Fruit fly (Drosophila melanogaster) ovary, adult (tissue): Measurements from ENCODE around the gene CG33722.

Experiments used
- CG17801 ChIP-seq: fragments of 200-800 bp; optimal IDR thresholded peaks from 2 replicates; lab custom pipeline; 2019; ENCODE audit warnings: missing biosample characterization, mild to moderate bottlenecking, missing genetic modification characterization, moderate library complexity; ENCODE audit not compliant: partially characterized antibody

Gene CG33722

DNA sequence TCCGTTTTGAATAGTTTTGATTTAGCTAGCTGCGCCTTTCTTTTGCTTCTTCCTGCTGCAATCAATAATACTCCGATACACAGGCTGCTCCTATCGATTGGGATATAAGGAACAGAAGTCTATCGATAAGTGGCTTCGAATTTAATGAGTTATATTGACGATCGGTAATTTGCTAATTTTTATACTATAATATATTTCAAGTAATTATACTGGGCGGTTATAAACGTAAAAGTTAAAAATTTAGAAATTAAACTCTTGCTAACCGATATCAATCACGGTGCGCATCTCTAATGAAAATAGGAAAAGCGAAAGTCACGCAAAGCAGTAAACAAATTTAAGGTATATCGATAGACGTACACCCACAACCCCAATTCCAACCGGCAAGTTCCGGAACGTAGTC lies at the start of gene CG33722, which contains the start of the genes CG9636 and CG18749:
Gene CG33722, plus strand, starts transcription at position 336 of the 400 bp plus-strand sequence.
Gene CG9636, minus strand, starts transcription at position 73 of the 400 bp plus-strand sequence.
Gene CG18749, plus strand, starts transcription at position 336 of the 400 bp plus-strand sequence.
- peak; percentile 68 for TF ChIP-seq CG17801 (GFP tag; lab: Kevin White, UChicago)

DNA sequence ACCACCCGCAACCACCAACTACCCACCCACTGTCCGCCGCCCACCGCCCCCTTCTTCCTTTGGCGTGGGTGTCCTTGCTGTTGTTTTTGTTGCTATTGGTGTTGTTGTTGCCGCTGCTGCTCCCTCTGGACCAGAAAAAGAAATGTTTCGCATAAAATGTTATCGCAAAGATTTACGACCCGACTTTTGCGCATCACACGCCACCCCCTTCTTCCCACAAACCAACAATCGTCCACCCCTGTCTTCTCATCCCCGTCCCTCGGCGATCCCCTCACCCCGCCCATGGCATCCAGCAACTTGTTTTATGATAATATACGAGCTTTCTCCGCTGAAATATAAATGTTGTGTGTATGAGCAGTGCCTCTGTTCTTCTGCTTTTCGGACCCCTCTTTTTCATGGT lies 48.8 kb upstream of the CG33722 start:
- no peak for TF ChIP-seq CG17801 (GFP tag; lab: Kevin White, UChicago)

DNA sequence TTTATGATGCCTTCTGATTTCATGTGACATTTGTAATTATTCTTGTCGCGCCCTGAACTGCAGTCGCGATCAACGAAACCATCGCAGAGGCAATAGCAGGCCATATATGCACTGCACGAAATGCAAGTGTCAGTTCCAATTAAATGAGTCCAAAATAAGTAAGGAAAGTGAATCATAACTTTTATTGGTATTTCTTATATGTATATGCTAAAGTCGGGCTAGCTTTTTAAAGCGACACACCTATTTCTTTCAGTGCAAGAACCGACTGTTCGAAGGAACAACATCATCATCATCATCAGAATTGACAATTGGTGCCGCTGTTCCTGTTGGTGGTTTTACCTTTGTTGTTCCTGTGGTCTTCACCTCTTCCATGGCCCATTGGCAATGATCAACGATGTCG lies 46.7 kb upstream of the CG33722 start:
- TF ChIP-seq CG17801 (GFP tag; lab: Kevin White, UChicago), result no peak

DNA sequence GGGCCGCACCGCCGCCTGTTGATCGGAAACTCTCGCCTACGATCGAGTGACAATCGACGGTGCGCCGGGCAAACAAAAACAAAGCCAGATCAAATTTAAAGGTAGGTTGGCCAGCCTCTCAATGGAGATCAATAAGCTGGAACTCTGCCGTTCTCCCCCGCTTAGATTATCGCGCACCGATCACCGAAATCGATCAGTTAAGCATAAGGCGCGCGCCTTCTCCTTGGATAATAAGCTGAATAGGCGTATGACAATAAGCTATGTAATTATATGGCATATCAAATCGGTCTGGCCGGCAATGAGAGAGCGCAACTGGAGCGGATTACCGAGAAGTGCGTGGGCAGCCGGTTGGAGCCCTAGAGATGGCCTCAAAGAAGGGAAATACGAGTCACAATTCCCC lies 45.5 kb upstream of the CG33722 start:
- TF ChIP-seq CG17801 (GFP tag; lab: Kevin White, UChicago), result no peak

DNA sequence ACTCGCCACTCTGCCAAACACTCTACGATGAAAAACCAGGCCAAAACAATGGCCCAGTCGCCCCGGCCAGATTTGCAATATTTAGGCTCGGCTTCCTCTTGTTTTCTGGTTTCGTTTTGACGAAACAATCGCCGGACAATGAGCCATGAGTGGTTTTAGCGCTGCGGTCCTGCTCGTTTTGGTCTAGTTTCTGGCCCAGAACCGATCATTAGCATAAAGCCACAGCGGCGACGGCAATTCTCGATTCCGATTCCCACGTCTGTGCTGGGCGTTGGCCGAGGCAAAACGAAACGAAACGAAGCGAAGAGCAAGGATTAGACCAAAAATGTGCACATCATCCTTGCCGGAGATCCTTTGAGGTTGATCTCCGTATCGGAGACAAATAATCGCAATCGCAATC lies 40.5 kb upstream of the CG33722 start:
- TF ChIP-seq CG17801 (GFP tag; lab: Kevin White, UChicago), result no peak

DNA sequence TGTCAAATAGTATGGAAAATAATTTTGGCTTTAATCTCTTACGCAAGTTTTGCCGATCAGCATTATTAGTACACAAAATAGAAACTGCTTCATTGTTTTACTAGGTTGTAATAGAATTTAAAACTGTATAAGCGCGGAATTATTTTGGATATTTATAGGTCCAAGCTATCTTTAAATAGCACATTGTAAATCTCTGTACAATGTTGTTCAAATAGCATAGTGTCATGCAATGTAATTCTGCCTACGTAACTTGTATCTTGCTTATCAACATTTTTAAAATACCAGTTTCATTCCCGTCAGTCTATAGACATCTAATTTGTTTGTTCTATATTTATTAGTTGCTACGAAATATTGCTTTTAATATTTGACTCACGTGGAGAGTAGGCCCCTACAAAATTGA lies 39.1 kb upstream of the CG33722 start, which contains the start of gene CheA84a:
Gene CheA84a, minus strand, starts transcription at position 101 of the 400 bp plus-strand sequence.
- no peak for TF ChIP-seq CG17801 (GFP tag; lab: Kevin White, UChicago)

DNA sequence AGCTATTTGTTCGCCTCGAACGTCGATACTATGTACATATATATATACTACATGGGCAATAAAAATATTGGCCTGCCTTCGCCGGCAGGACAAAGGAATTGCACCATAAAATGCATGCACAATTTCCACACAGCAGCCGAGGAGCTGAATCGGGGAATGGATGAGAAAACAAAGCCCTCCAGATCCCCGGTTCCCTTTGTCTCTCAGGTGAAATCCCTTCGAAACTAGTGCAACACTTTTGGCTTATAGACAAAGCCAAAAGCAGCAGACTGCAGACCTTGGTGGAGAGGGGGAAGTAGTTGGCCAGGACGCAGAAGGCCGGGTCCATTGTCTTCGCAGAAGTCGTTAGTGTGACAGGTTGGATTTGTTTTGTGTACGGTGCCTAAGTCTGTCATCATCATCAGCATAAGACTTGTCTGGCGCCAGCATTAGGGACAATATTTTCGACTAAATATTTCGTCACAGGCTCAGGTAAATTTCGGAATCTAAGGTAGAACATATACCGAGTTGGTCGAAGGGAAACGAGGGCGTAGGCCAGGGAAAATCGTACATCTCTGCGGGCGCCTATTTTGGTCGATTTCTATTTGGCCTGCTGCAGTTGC lies 38.5 kb upstream of the CG33722 start:
- no peak for TF ChIP-seq CG17801 (GFP tag; lab: Kevin White, UChicago)

DNA sequence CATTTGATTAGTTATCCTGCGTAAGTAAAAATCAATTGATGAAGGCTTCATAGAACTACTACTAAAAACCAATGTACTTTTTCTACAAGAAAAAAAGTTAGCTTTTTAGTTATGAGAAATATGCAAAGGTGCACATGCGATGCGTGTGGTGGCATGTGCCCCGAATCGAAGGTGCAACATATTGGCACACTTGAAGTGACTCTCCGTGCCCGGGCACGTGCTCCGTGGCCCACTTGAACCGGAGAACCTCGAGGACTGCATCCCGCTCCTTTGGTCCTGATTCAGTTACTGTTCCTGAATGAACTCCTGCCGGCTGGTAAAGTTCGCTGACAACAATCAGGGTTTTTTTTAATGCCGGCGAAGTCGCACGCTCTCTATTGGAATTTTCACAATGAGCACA lies 37.8 kb upstream of the CG33722 start:
- no peak for TF ChIP-seq CG17801 (GFP tag; lab: Kevin White, UChicago)

DNA sequence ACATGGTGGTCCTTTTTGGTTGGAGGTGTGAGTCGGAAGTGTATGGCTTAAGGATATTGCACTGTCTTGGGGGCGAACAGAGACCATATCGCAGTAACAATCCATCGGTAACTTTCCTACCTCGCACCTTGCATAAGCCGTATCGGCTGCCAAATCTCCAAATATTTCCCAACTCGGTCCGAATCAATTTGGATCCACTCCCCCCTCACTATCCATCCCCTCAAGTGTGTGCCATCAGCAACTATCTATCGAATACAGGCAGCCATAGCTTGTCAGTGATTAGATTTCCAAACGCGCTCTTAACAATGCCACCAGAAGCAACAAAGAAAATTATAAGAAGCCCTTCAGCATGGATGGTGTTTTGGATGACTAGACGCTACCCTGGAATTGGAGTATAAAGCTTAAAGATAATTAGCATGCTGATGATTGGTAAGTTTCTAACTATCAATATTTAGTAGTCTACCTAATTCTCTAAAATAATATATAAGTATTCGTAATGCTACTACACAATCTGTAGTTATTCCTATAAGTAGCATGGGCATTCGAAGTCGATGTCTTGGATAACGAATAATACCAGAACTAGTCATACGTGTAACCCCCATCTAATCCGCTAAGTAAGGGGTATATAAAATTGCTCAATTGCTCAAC lies 37.1 kb upstream of the CG33722 start:
- no peak for TF ChIP-seq CG17801 (GFP tag; lab: Kevin White, UChicago)

DNA sequence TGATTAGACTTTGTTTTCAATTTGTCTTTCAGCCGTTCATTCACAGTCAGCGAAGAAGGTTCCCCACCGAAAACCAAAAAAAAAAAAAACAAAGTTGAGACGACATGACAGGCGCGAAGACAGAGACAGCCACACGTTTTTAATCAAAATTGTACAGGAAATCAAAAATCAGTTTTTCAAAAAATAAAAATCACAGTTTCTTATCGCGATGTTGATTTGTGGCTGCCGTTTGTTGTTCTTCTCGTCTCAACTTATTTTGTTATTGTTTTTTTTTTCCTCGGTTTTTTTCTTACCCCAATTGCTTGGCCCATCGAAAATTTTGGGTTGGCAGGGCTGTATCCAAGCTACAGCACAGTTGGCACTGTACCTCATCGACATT lies 36.6 kb upstream of the CG33722 start:
- no peak for TF ChIP-seq CG17801 (GFP tag; lab: Kevin White, UChicago)

DNA sequence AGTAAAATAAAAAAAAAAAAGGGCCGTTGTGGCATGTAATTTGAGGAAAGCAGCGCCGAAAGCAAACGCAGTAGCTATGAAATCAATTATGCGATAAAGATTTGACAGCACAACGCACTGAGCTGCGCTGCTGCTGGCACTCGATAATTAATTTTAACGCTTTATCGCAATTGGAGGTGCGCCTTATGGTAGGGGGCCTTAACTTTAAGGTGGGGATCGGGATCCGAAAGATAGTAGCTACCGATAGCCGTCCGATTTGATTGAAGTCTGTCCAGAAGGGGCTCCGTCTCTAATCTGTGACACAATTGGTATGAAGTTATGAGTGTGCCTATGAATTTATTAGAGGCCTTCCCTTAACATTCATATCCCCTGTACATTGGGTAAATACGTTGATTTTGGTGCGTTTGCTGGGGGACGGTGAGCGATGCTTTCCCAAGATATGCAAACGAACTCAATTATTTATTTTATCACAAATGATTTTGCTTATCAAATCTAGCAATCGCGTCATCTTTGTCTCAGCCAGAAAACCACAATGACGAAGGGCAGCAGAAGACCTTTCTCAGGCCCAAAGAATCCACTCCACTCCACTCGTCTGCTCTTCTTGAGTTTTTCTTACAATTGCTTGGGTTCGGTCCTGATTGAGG lies 35.4 kb upstream of the CG33722 start:
- no peak for TF ChIP-seq CG17801 (GFP tag; lab: Kevin White, UChicago)

DNA sequence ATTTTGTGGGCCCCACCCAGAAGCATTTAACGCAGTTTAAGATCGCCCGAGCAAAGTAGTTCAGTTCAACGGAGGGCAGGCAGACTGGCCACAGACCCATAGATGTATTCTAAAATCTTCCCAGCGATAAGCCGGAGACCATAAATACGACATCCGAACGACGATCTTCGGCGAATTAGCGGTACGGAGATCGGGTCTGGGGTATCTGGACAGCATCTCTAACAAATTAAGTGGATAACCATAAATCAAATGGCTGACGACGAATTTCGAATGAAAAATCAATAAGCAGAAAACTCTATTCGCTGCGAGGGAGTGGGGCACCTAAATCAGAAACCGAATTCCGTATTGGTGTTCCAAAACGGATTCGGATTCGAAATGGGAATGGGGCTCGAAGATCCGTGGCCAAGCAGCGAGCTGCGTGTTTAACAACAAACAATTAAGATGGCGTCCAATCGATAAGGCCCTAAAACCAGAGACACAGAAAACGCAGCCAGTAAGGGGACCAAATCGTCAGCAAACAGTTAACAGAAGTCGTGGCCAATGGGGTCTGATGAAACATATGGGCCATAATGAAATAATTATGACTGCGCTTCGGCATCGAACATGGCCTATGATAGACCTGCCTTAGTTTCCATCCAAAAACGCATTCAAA lies 32.9 kb upstream of the CG33722 start:
- TF ChIP-seq CG17801 (GFP tag; lab: Kevin White, UChicago), result no peak

DNA sequence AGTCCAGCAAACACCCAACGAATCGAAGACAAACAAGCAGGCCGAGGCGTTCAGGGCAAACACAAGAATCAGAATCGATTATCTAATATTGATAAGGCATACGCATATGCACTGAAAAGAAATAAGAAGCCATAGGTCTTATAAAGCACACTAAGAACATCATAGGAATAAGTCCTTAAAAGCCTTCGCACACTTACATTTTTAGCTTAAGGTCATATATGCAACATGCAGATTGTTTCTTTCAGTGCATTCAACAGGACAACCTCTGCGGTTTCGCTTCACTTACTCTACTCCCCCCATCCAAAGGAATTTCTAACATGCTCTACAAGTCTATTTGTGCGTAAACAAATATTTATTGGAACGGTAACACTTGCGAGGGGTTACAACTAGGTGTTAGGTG lies 31.3 kb upstream of the CG33722 start:
- TF ChIP-seq CG17801 (GFP tag; lab: Kevin White, UChicago), result no peak

DNA sequence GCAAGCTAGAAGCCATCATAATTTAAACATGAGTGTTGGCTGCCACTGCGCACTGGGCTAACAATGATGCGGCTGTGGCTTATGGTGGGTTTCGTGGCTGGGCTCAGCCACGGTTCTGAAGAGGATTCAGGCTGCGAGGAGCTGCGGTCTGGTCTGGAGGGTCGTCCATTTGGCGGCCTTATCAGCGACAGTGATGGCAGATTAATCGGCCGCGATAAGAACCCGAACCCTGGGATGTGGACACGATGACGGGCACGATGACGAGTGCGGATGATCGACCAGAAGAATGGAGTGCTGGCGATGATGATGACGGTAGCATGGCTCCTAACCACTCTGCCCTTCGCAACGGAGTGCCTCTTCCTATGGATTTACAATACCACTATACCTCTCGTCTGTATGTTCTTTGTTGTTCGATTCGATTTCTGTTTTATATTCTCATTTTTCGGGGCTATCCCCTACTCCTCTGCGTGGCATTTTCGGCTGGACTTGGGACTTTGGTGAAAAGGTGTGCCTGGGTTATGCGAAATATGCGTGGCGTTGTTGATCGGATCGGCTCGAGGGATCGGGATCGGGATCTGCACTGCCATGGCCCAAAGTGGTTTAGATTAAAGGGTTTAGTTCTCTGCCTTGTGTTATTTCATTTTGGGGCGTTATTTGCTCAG lies 28.2 kb upstream of the CG33722 start:
- TF ChIP-seq CG17801 (GFP tag; lab: Kevin White, UChicago), result no peak

DNA sequence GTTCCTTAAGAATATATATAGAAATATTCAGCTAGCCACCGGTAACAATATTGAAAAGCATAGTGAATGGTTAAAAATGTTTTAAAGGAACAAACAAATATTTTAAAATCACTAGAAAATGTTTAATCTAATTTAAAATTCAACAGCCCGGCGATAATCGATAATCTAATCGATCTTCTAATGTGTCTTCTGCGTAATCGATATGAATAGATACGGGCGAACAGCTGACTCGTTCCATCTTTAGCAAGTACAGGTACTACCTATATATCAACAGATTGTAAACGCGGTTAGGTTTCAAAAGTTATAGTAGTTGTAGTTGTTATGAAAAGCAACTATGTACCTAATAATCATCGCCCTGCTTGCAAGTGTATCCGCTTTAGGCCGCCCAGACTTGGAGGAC lies 26.1 kb upstream of the CG33722 start, which contains the start of gene CG7800:
Gene CG7800, plus strand, starts transcription at position 231 of the 400 bp plus-strand sequence.
- TF ChIP-seq CG17801 (GFP tag; lab: Kevin White, UChicago), result no peak
